Fruit fly (Drosophila melanogaster) whole organism, embryonic: Measurements from ENCODE around the gene mRpL48.
A peak's percentile ranks its signal among the peaks of the same experiment; 100 is the strongest.

ENCODE experiments used
- Abd-B ChIP-seq: fragments of 200-800 bp; sonication (Bioruptor generic); optimal IDR thresholded peaks from 2 replicates; lab custom pipeline; 2018; ENCODE audit warnings: missing biosample characterization, mild to moderate bottlenecking, missing genetic modification characterization, moderate library complexity
- Bgb ChIP-seq: fragments of 200-800 bp; sonication (Bioruptor generic); IDR thresholded peaks from 2 replicates; pipeline ENCODE4 v1.3.6; 2022; ENCODE audit warnings: missing biosample characterization, missing genetic modification characterization; ENCODE audit not compliant: partially characterized antibody
- CG10462 ChIP-seq: fragments of 200-800 bp; sonication (Bioruptor generic); optimal IDR thresholded peaks from 2 replicates; lab custom pipeline; 2016; ENCODE audit warnings: missing biosample characterization, missing genetic modification characterization
- CG11093 ChIP-seq: fragments of 200-800 bp; sonication (Bioruptor generic); IDR thresholded peaks from 3 replicates; pipeline ENCODE4 v1.3.6; 2022; ENCODE audit warnings: missing biosample characterization, missing genetic modification characterization
- CG11695 ChIP-seq: fragments of 200-800 bp; sonication (Bioruptor generic); IDR thresholded peaks from 3 replicates; pipeline ENCODE4 v1.3.6; 2022; ENCODE audit warnings: missing biosample characterization, missing genetic modification characterization
- CG14441 ChIP-seq: fragments of 200-800 bp; sonication (Bioruptor generic); IDR thresholded peaks from 2 replicates; pipeline ENCODE4 v1.3.6; 2022; ENCODE audit warnings: missing biosample characterization, missing genetic modification characterization
- CG15514 ChIP-seq: fragments of 200-800 bp; sonication (Bioruptor generic); optimal IDR thresholded peaks from 3 replicates; lab custom pipeline; 2017; ENCODE audit warnings: missing biosample characterization, missing genetic modification characterization, mild to moderate bottlenecking, moderate library complexity, missing genetic modification reagents
- CG17328 ChIP-seq: fragments of 200-800 bp; sonication (Bioruptor generic); IDR thresholded peaks from 2 replicates; pipeline ENCODE4 v1.3.6; 2022; ENCODE audit warnings: missing biosample characterization, missing genetic modification characterization
- CG18599 ChIP-seq: fragments of 200-800 bp; sonication (Bioruptor generic); optimal IDR thresholded peaks from 3 replicates; lab custom pipeline; 2017; ENCODE audit warnings: missing biosample characterization, missing genetic modification characterization, mild to moderate bottlenecking, moderate library complexity, missing genetic modification reagents
- CG2120 ChIP-seq: fragments of 200-800 bp; sonication (Bioruptor generic); optimal IDR thresholded peaks from 3 replicates; lab custom pipeline; 2016; ENCODE audit warnings: missing biosample characterization, missing genetic modification characterization
- CG31365 ChIP-seq: fragments of 200-800 bp; sonication (Bioruptor generic); optimal IDR thresholded peaks from 2 replicates; lab custom pipeline; 2018; ENCODE audit warnings: missing biosample characterization, mild to moderate bottlenecking, missing genetic modification characterization
- CG32532 ChIP-seq: fragments of 200-800 bp; sonication (Bioruptor generic); IDR thresholded peaks from 2 replicates; pipeline ENCODE4 v1.3.6; 2022; ENCODE audit warnings: missing biosample characterization, missing genetic modification characterization
- CG5953 ChIP-seq: fragments of 200-800 bp; sonication (Bioruptor generic); IDR thresholded peaks from 2 replicates; pipeline ENCODE4 v1.3.6; 2022; ENCODE audit warnings: missing biosample characterization, missing genetic modification characterization
- CG7987 ChIP-seq: fragments of 200-800 bp; sonication (Bioruptor generic); optimal IDR thresholded peaks from 2 replicates; lab custom pipeline; 2018; ENCODE audit warnings: missing biosample characterization, mild to moderate bottlenecking, missing genetic modification characterization, moderate library complexity
- CG9609 ChIP-seq: fragments of 200-800 bp; sonication (Bioruptor generic); optimal IDR thresholded peaks from 3 replicates; lab custom pipeline; 2016; ENCODE audit warnings: missing biosample characterization, missing genetic modification characterization
- D ChIP-seq, 2 experiments: fragments of 200-800 bp in 1 of 2; fragments of >200 bp in 1 of 2; sonication (Bioruptor generic) in 1 of 2; optimal IDR thresholded peaks; 2 replicates in 1 of 2; 3 replicates in 1 of 2; lab custom pipeline; 2017; ENCODE audit warnings: mild to moderate bottlenecking in 1 of 2, missing biosample characterization in 1 of 2, missing genetic modification characterization in 1 of 2, missing genetic modification reagents in 1 of 2
- D19A ChIP-seq: fragments of 200-800 bp; optimal IDR thresholded peaks from 3 replicates; lab custom pipeline; 2019; ENCODE audit warnings: missing biosample characterization, mild to moderate bottlenecking, missing genetic modification characterization, moderate library complexity
- Deaf1 ChIP-seq: fragments of 200-800 bp; optimal IDR thresholded peaks from 3 replicates; lab custom pipeline; 2019; ENCODE audit warnings: missing biosample characterization, mild to moderate bottlenecking, missing genetic modification characterization, moderate library complexity
- Dek ChIP-seq: fragments of 200-800 bp; sonication (Bioruptor generic); optimal IDR thresholded peaks from 3 replicates; lab custom pipeline; 2019; ENCODE audit warnings: missing biosample characterization, mild to moderate bottlenecking, missing genetic modification characterization, moderate library complexity
- Dip2 ChIP-seq: fragments of 200-800 bp; sonication (Bioruptor generic); IDR thresholded peaks from 2 replicates; pipeline ENCODE4 v1.3.6; 2022; ENCODE audit warnings: missing biosample characterization, missing genetic modification characterization
- E2f2 ChIP-seq: fragments of 200-800 bp; sonication (Bioruptor generic); IDR thresholded peaks from 2 replicates; pipeline ENCODE4 v1.3.6; 2022; ENCODE audit warnings: missing biosample characterization, missing genetic modification characterization
- Elba2 ChIP-seq: fragments of 200-800 bp; sonication (Bioruptor generic); optimal IDR thresholded peaks from 3 replicates; lab custom pipeline; 2016; ENCODE audit warnings: missing biosample characterization, missing genetic modification characterization
- HLH54F ChIP-seq: fragments of 200-800 bp; sonication (Bioruptor generic); optimal IDR thresholded peaks from 3 replicates; lab custom pipeline; 2016; ENCODE audit warnings: missing biosample characterization, missing genetic modification characterization
- Hand ChIP-seq: fragments of 200-800 bp; sonication (Bioruptor generic); optimal IDR thresholded peaks from 2 replicates; lab custom pipeline; 2017; ENCODE audit warnings: mild to moderate bottlenecking, missing biosample characterization, missing genetic modification reagents, missing genetic modification characterization
- Hey ChIP-seq: fragments of 200-800 bp; sonication (Bioruptor generic); optimal IDR thresholded peaks from 3 replicates; lab custom pipeline; 2018; ENCODE audit warnings: missing biosample characterization, mild to moderate bottlenecking, missing genetic modification characterization
- Med ChIP-seq: fragments of 200-800 bp; sonication (Bioruptor generic); peaks from one replicate; lab custom pipeline; 2016; ENCODE audit warnings: missing biosample characterization, missing genetic modification characterization, mild to moderate bottlenecking, inconsistent platforms, moderate library complexity
- Mes4 ChIP-seq: fragments of 200-800 bp; sonication (Bioruptor generic); optimal IDR thresholded peaks from 2 replicates; lab custom pipeline; 2016; ENCODE audit warnings: missing biosample characterization, missing genetic modification characterization
- NC2α ChIP-seq: fragments of 200-800 bp; sonication (Bioruptor generic); optimal IDR thresholded peaks from 2 replicates; lab custom pipeline; 2016; ENCODE audit warnings: missing biosample characterization, missing genetic modification characterization
- Oli ChIP-seq: fragments of 200-800 bp; sonication (Bioruptor generic); optimal IDR thresholded peaks from 2 replicates; lab custom pipeline; 2018; ENCODE audit warnings: missing biosample characterization, mild to moderate bottlenecking, missing genetic modification characterization, moderate library complexity
- Scr ChIP-seq: fragments of 200-800 bp; sonication (Bioruptor generic); IDR thresholded peaks from 2 replicates; pipeline ENCODE4 v1.3.6; 2022; ENCODE audit warnings: missing biosample characterization, missing genetic modification characterization; ENCODE audit not compliant: partially characterized antibody
- Tbp ChIP-seq: fragments of >200 bp; optimal IDR thresholded peaks from 2 replicates; lab custom pipeline; 2018; ENCODE audit warnings: missing biosample characterization, missing genetic modification characterization
- cad ChIP-seq: fragments of >200 bp; optimal IDR thresholded peaks from 2 replicates; lab custom pipeline; 2017; ENCODE audit warnings: missing biosample characterization, missing genetic modification characterization
- chn ChIP-seq: fragments of 200-800 bp; sonication (Bioruptor generic); optimal IDR thresholded peaks from 2 replicates; lab custom pipeline; 2016; ENCODE audit warnings: missing biosample characterization, missing genetic modification characterization
- fd102C ChIP-seq: fragments of 200-800 bp; sonication (Bioruptor generic); optimal IDR thresholded peaks from 2 replicates; lab custom pipeline; 2018; ENCODE audit warnings: missing biosample characterization, mild to moderate bottlenecking, missing genetic modification characterization, moderate library complexity
- fd3F ChIP-seq: fragments of 200-800 bp; sonication (Bioruptor generic); optimal IDR thresholded peaks from 2 replicates; lab custom pipeline; 2018; ENCODE audit warnings: missing biosample characterization, mild to moderate bottlenecking, missing genetic modification characterization, moderate library complexity
- ken ChIP-seq: fragments of 200-800 bp; sonication (Bioruptor generic); IDR thresholded peaks from 3 replicates; pipeline ENCODE4 v1.3.6; 2022; ENCODE audit warnings: missing biosample characterization, missing genetic modification characterization
- lov ChIP-seq, 2 experiments: fragments of 200-800 bp in 1 of 2; fragments of >200 bp in 1 of 2; sonication (Bioruptor generic) in 1 of 2; IDR thresholded peaks in 1 of 2; optimal IDR thresholded peaks in 1 of 2; 2 replicates in 1 of 2; 3 replicates in 1 of 2; pipeline versions ENCODE4 v1.3.6 to Lab custom; 2017 to 2022; ENCODE audit warnings: missing biosample characterization in 1 of 2, missing genetic modification characterization in 1 of 2
- mam ChIP-seq: fragments of 200-800 bp; sonication (Bioruptor generic); optimal IDR thresholded peaks from 3 replicates; lab custom pipeline; 2016; ENCODE audit warnings: missing biosample characterization, missing genetic modification characterization
- mld ChIP-seq: fragments of 200-800 bp; sonication (Bioruptor generic); IDR thresholded peaks from 3 replicates; pipeline ENCODE4 v1.3.6; 2022; ENCODE audit warnings: missing biosample characterization, missing genetic modification characterization; ENCODE audit not compliant: partially characterized antibody
- nmo ChIP-seq: fragments of 200-800 bp; sonication (Bioruptor generic); optimal IDR thresholded peaks from 2 replicates; lab custom pipeline; 2018; ENCODE audit warnings: missing biosample characterization, mild to moderate bottlenecking, missing genetic modification characterization, moderate library complexity
- onecut ChIP-seq: fragments of 200-800 bp; sonication (Bioruptor generic); IDR thresholded peaks from 2 replicates; pipeline ENCODE4 v1.3.6; 2022; ENCODE audit warnings: missing biosample characterization, missing genetic modification characterization
- pfk ChIP-seq: fragments of 200-800 bp; sonication (Bioruptor generic); optimal IDR thresholded peaks from 2 replicates; lab custom pipeline; 2018; ENCODE audit warnings: missing biosample characterization, mild to moderate bottlenecking, missing genetic modification characterization, moderate library complexity
- pho ChIP-seq: fragments of 200-800 bp; sonication (Bioruptor generic); optimal IDR thresholded peaks from 2 replicates; lab custom pipeline; 2016; ENCODE audit warnings: missing biosample characterization, missing genetic modification characterization
- sqz ChIP-seq: fragments of 200-800 bp; sonication (Bioruptor generic); optimal IDR thresholded peaks from 3 replicates; lab custom pipeline; 2018; ENCODE audit warnings: missing biosample characterization, mild to moderate bottlenecking, missing genetic modification characterization
- tio ChIP-seq: fragments of 200-800 bp; sonication (Bioruptor generic); optimal IDR thresholded peaks from 2 replicates; lab custom pipeline; 2017; ENCODE audit warnings: missing biosample characterization, missing genetic modification characterization, inconsistent platforms
- tna ChIP-seq: fragments of 200-800 bp; sonication (Bioruptor generic); IDR thresholded peaks from 2 replicates; pipeline ENCODE4 v1.3.6; 2022; ENCODE audit warnings: missing biosample characterization, missing genetic modification characterization; ENCODE audit not compliant: partially characterized antibody
- ttk ChIP-seq: fragments of 200-800 bp; sonication (Bioruptor generic); IDR thresholded peaks from 2 replicates; pipeline ENCODE4 v2.1.2; 2022; ENCODE audit warnings: missing biosample characterization, missing genetic modification characterization
- wek ChIP-seq: fragments of 200-800 bp; sonication (Bioruptor generic); optimal IDR thresholded peaks from 3 replicates; lab custom pipeline; 2018; ENCODE audit warnings: missing biosample characterization, mild to moderate bottlenecking, missing genetic modification characterization, moderate library complexity
- wor ChIP-seq: fragments of 200-800 bp; sonication (Bioruptor generic); IDR thresholded peaks from 2 replicates; pipeline ENCODE4 v1.3.6; 2022; ENCODE audit warnings: missing biosample characterization, missing genetic modification characterization
- z ChIP-seq: fragments of 200-800 bp; sonication (Bioruptor generic); IDR thresholded peaks from 3 replicates; pipeline ENCODE4 v1.3.6; 2022; ENCODE audit warnings: missing biosample characterization, missing genetic modification characterization

mRpL48 gene

DNA sequence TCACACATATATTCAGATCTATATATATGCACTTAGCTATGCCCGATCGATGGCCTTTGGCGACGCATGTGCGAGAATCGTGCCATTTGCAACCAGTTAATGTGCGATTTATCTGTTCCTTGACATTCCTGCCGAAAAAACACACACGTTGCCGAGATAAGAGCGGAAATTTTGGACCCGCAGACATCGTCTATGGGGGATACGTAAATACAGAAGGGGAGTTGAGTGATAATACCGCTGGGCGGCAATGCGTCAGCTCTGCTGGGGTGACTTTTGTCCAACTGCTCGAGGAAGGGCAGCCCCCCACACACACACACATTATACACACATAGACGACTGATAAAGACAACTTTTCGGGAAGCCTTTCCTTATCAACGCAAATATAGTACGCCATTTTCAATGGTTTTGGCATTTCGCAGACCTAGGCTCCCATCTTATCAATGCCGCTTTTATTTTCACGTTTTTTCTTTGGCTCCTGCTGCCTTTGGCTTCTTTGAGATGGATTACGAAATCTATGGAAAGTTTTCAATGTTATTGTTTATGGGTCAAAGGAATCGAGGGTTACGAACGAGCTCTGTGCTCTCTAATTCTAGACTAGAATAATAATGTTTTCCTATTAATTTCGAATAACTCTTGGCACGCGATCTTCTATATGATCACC lies 10.7 kb downstream of the mRpL48 start (continued):
- TF ChIP-seq chn (GFP tag; lab: Kevin White, UChicago) (no peak), HLH54F (no peak), lov (optimal IDR thresholded peaks at IDR 0.05; lab: Kevin White, UChicago) (no peak), lov (GFP tag; IDR thresholded peaks at IDR 0.05; lab: Robert Waterston, UW) (0 out of 3 replicates have a peak, but pooled peaks have one; percentile 36), cad (GFP tag; lab: Kevin White, UChicago) (no peak), Tbp (GFP tag; lab: Kevin White, UChicago) (no peak), CG14441 (GFP tag; lab: Robert Waterston, UW) (no peak), CG10462 (GFP tag; lab: Kevin White, UChicago) (no peak), pho (GFP tag; lab: Kevin White, UChicago) (no peak), Bgb (GFP tag; lab: Robert Waterston, UW) (no peak), E2f2 (GFP tag; lab: Robert Waterston, UW) (no peak), CG32532 (GFP tag; lab: Robert Waterston, UW) (no peak), CG7987 (GFP tag; lab: Kevin White, UChicago) (peak; percentile 8), CG9609 (GFP tag; lab: Kevin White, UChicago) (no peak), sqz (no peak), D (optimal IDR thresholded peaks at IDR 0.05; lab: Kevin White, UChicago) (no peak), D (GFP tag; optimal IDR thresholded peaks at IDR 0.05; lab: Kevin White, UChicago) (no peak), Hey (tag; lab: Kevin White, UChicago) (no peak), mam (GFP tag; lab: Kevin White, UChicago) (no peak), CG18599 (GFP tag; lab: Kevin White, UChicago) (no peak), onecut (no peak), pfk (GFP tag; lab: Kevin White, UChicago) (no peak), wor (GFP tag; lab: Robert Waterston, UW) (no peak), Deaf1 (tag; lab: Kevin White, UChicago) (no peak), Hand (no peak), Oli (tag; lab: Kevin White, UChicago) (no peak), Dip2 (GFP tag; lab: Robert Waterston, UW) (no peak), wek (GFP tag; lab: Kevin White, UChicago) (no peak), fd102C (no peak), ken (GFP tag; lab: Robert Waterston, UW) (no peak), CG2120 (no peak), tio (GFP tag; lab: Kevin White, UChicago) (no peak), Scr (no peak), tna (GFP tag; lab: Robert Waterston, UW) (no peak), CG17328 (GFP tag; lab: Robert Waterston, UW) (no peak), D19A (tag; lab: Kevin White, UChicago) (no peak), Mes4 (no peak), Med (GFP tag; lab: Kevin White, UChicago) (peak; percentile 69), ttk (GFP tag; lab: Robert Waterston, UW) (no peak), CG31365 (no peak), z (GFP tag; lab: Robert Waterston, UW) (no peak), CG11695 (GFP tag; lab: Robert Waterston, UW) (no peak), Abd-B (GFP tag; lab: Kevin White, UChicago) (no peak), mld (GFP tag; lab: Robert Waterston, UW) (no peak), Dek (tag; lab: Kevin White, UChicago) (no peak), nmo (no peak), CG5953 (GFP tag; lab: Robert Waterston, UW) (no peak), CG11093 (GFP tag; lab: Robert Waterston, UW) (no peak), NC2α (GFP tag; lab: Kevin White, UChicago) (no peak), fd3F (GFP tag; lab: Kevin White, UChicago) (no peak), Elba2 (GFP tag; lab: Kevin White, UChicago) (no peak), CG15514 (GFP tag; lab: Kevin White, UChicago) (no peak)
